Worm (Caenorhabditis elegans) whole organism, young adult: ENCODE data around the gene ceh-16.

Experiments
- F55B11.4 ChIP-seq: sonication (generic microtip); optimal IDR thresholded peaks from 2 replicates; lab custom pipeline; 2016; ENCODE audit warnings: missing compliant biosample characterization, missing genetic modification characterization, borderline replicate concordance; ENCODE audit not compliant: insufficient read depth
- K11D2.4 ChIP-seq: fragments of 200-800 bp; sonication (Bioruptor generic); IDR thresholded peaks from 2 replicates; pipeline ENCODE4 v1.3.6; 2022; ENCODE audit warnings: missing genetic modification reagents, missing genetic modification characterization, missing compliant biosample characterization
- T07F8.4 ChIP-seq: sonication (generic microtip); optimal IDR thresholded peaks from 2 replicates; lab custom pipeline; 2016; ENCODE audit warnings: mild to moderate bottlenecking, missing genetic modification characterization, moderate library complexity, missing compliant biosample characterization
- akir-1 ChIP-seq: fragments of 200-800 bp; sonication (Bioruptor generic); optimal IDR thresholded peaks from 2 replicates; lab custom pipeline; 2018; ENCODE audit warnings: mild to moderate bottlenecking, missing genetic modification characterization, moderate library complexity, missing compliant biosample characterization
- ama-1 ChIP-seq, 3 experiments: fragments of 150-350 bp in 1 of 3; sonication (generic microtip) in 2 of 3; optimal IDR thresholded peaks; 2 replicates each; lab custom pipeline; 2014 to 2018; ENCODE audit warnings: missing biosample characterization in 2 of 3, missing genetic modification characterization in 2 of 3, missing genetic modification reagents in 2 of 3
- mel-28 ChIP-seq: sonication (generic microtip); optimal IDR thresholded peaks from 2 replicates; lab custom pipeline; 2016; ENCODE audit warnings: borderline replicate concordance, mild to moderate bottlenecking, missing genetic modification characterization, missing compliant biosample characterization
- nfya-1 ChIP-seq: sonication (generic microtip); optimal IDR thresholded peaks from 2 replicates; lab custom pipeline; 2017; ENCODE audit warnings: antibody characterized with exemption, missing compliant biosample characterization, missing genetic modification characterization, borderline replicate concordance; ENCODE audit not compliant: insufficient read depth
- nhr-120 ChIP-seq: fragments of 200-800 bp; sonication (Bioruptor generic); IDR thresholded peaks from 2 replicates; pipeline ENCODE4 v1.3.6; 2022; ENCODE audit warnings: missing genetic modification characterization, missing compliant biosample characterization
- nhr-90 ChIP-seq: sonication (generic microtip); optimal IDR thresholded peaks from 2 replicates; lab custom pipeline; 2016; ENCODE audit warnings: missing genotype, mild to moderate bottlenecking, missing genetic modification characterization, missing compliant biosample characterization
- pha-4 ChIP-seq: fragments of 150-350 bp; sonication (generic microtip); optimal IDR thresholded peaks from 2 replicates; lab custom pipeline; 2014; ENCODE audit warnings: missing biosample characterization, missing genetic modification reagents, missing genetic modification characterization
- rec-8 ChIP-seq, 2 experiments: sonication (generic microtip); optimal IDR thresholded peaks; 2 replicates each; lab custom pipeline; 2016; ENCODE audit warnings: mild to moderate bottlenecking in 2 of 2, missing genetic modification characterization in 2 of 2, missing genetic modification reagents in 2 of 2, missing genotype in 2 of 2, missing biosample characterization in 1 of 2, missing compliant biosample characterization in 1 of 2, moderate library complexity in 1 of 2
- unc-62 ChIP-seq: fragments of 150-350 bp; optimal IDR thresholded peaks from 2 replicates; lab custom pipeline; 2014; ENCODE audit warnings: missing biosample characterization, missing genetic modification reagents, missing genetic modification characterization

DNA sequence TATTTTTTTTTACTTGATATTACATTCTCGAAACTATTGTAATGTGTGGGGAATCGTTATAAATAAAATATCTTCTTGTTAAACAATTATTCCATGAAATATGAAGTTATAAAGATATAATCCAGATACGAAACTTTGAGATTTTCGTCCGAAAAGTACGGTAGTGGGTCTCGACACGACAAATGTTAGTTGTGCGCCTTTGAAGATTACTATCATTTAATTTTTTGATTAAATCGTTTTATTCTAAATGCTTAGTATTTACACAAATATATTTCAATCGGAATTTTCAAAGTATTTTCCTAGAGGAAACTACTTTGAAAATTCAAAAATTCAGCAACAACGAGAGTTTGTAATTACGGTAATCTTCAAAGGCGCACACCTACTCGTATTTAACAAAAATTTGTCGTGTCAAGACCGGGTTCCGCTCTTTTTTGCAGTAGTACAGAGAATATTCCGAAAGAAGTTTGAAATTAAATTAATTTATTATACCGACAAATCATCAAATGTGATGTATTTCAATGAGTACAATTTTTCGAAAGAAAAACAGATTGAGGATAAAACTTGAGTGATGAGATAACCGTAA, 29.7 kb downstream of the ceh-16 start:
- TF ChIP-seq nfya-1 = no peak
- TF ChIP-seq T07F8.4 = no peak
- TF ChIP-seq akir-1 (GFP tag; lab: Kevin White, UChicago) = no peak
- no peak for TF ChIP-seq mel-28 (tag; lab: Kevin White, UChicago)
- TF ChIP-seq ama-1 (optimal IDR thresholded peaks at IDR 0.05; lab: Kevin White, UChicago) = peak; percentile 86
- no peak for TF ChIP-seq ama-1 (GFP tag; optimal IDR thresholded peaks at IDR 0.05; lab: Kevin White, UChicago)
- no peak for TF ChIP-seq unc-62 (GFP tag; lab: Kevin White, UChicago)
- TF ChIP-seq K11D2.4 (GFP tag; lab: Robert Waterston, UW) = no peak
- TF ChIP-seq F55B11.4 = no peak
- TF ChIP-seq nhr-120 (GFP tag; lab: Robert Waterston, UW) = no peak
- TF ChIP-seq pha-4 = no peak
- no peak for TF ChIP-seq nhr-90
- TF ChIP-seq rec-8 (tag; optimal IDR thresholded peaks at IDR 0.05; lab: Kevin White, UChicago) = no peak
